Fruit fly (Drosophila melanogaster) whole organism: ENCODE data around the gene CG8611.

ENCODE experiments used
- pan ChIP-seq: fragments of >200 bp; optimal IDR thresholded peaks from 2 replicates; lab custom pipeline; 2017
- psq ChIP-seq: fragments of >200 bp; optimal IDR thresholded peaks from 2 replicates; lab custom pipeline; 2017
- usp ChIP-seq: fragments of >200 bp; optimal IDR thresholded peaks from 2 replicates; lab custom pipeline; 2017; ENCODE audit warnings: missing biosample characterization, missing genetic modification characterization, mixed read lengths

DNA sequence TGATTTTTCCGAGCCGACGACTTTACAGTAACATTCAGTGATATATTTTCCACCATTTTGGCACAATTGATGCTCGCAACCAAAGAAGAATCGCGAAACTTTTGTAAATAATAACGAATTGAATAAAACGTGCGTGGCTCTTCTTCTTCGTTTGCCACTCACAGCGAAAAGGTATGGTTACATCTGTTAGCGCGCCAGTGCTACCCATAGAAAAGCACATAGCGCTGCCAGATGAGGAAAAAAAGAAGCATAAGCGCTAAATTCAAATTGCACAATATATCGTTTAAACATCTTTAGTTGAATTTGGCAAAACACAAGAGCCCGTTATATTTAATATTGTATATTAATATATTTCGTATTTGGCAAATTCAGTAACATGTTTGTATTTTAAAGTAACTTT, at the start of gene CG8611:
- TF ChIP-seq psq (lab: Kevin White, UChicago) = no peak
- no peak for TF ChIP-seq usp (GFP tag; lab: Kevin White, UChicago)
- TF ChIP-seq pan (lab: Kevin White, UChicago) = no peak
